Worm (Caenorhabditis elegans) whole organism, L3 larva: ENCODE data around the gene phf-31.

ENCODE experiments used
- daf-12 ChIP-seq: fragments of 150-350 bp; optimal IDR thresholded peaks from 2 replicates; lab custom pipeline; 2014; ENCODE audit warnings: missing biosample characterization, missing genetic modification reagents, missing genetic modification characterization
- elt-1 ChIP-seq: fragments of 150-350 bp; optimal IDR thresholded peaks from 2 replicates; lab custom pipeline; 2014; ENCODE audit warnings: missing biosample characterization, missing genetic modification characterization
- lin-39 ChIP-seq: fragments of 150-350 bp; optimal IDR thresholded peaks from 2 replicates; lab custom pipeline; 2018; ENCODE audit warnings: missing biosample characterization, missing genetic modification reagents, missing genetic modification characterization
- nhr-12 ChIP-seq: fragments of 150-350 bp; optimal IDR thresholded peaks from 2 replicates; lab custom pipeline; 2014; ENCODE audit warnings: missing biosample characterization, missing genetic modification characterization
- nhr-67 ChIP-seq: fragments of 150-350 bp; optimal IDR thresholded peaks from 2 replicates; lab custom pipeline; 2014; ENCODE audit warnings: missing biosample characterization, missing genetic modification characterization

DNA sequence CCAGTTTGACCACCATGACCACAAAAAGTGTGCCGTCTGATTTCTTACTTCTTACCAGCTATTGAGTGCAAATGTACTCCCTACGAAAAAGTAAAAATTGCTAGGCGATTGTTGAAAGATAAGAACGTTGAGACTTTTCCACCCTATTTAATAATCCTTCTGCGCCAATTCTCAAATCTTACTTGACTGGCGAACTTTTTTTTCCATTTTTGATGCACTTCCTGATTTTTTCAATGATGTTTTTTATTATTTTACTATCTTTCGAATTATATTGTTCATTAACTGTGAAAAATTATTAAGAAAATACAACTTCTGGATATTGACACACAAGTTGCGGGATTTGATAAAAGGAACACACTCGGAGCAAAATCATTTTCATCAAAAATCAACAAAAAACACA lies 46.2 kb upstream of the phf-31 start, which contains the start of gene daf-12:
- TF ChIP-seq nhr-12 (tag; lab: Kevin White, UChicago) (no peak), nhr-67 (tag; lab: Kevin White, UChicago) (no peak), lin-39 (tag; lab: Kevin White, UChicago) (no peak), daf-12 (no peak), elt-1 (tag; lab: Kevin White, UChicago) (no peak)
